Fruit fly (Drosophila melanogaster) whole organism, embryonic: ENCODE results near the gene CG45079.

ENCODE experiments used
- BEAF-32 ChIP-seq: fragments of 200-800 bp; sonication (Bioruptor generic); optimal IDR thresholded peaks from 3 replicates; lab custom pipeline; 2017; ENCODE audit warnings: missing biosample characterization, missing genetic modification characterization, mild to moderate bottlenecking, moderate library complexity, missing genetic modification reagents
- Blimp-1 ChIP-seq: fragments of 200-800 bp; sonication (Bioruptor generic); optimal IDR thresholded peaks from 3 replicates; lab custom pipeline; 2018; ENCODE audit warnings: missing biosample characterization, missing genetic modification characterization, mild to moderate bottlenecking, moderate library complexity, missing genetic modification reagents
- CG11723 ChIP-seq: fragments of 200-800 bp; sonication (Bioruptor generic); optimal IDR thresholded peaks from 2 replicates; lab custom pipeline; 2017; ENCODE audit warnings: missing biosample characterization, mild to moderate bottlenecking, missing genetic modification characterization
- CG12769 ChIP-seq: fragments of 200-800 bp; sonication (Bioruptor generic); optimal IDR thresholded peaks from 2 replicates; lab custom pipeline; 2019; ENCODE audit warnings: missing biosample characterization, mild to moderate bottlenecking, missing genetic modification characterization, moderate library complexity
- CG1529 ChIP-seq: fragments of 200-800 bp; sonication (Bioruptor generic); optimal IDR thresholded peaks from 3 replicates; lab custom pipeline; 2018; ENCODE audit warnings: missing biosample characterization, missing genetic modification characterization
- CG15601 ChIP-seq: fragments of 200-800 bp; sonication (Bioruptor generic); optimal IDR thresholded peaks from 3 replicates; lab custom pipeline; 2019; ENCODE audit warnings: missing biosample characterization, mild to moderate bottlenecking, missing genetic modification characterization, moderate library complexity
- CG1603 ChIP-seq: fragments of 200-800 bp; sonication (Bioruptor generic); optimal IDR thresholded peaks from 2 replicates; lab custom pipeline; 2019; ENCODE audit warnings: missing biosample characterization, mild to moderate bottlenecking, missing genetic modification characterization, moderate library complexity
- CG18011 ChIP-seq: fragments of 200-800 bp; sonication (Bioruptor generic); optimal IDR thresholded peaks from 2 replicates; lab custom pipeline; 2017; ENCODE audit warnings: missing biosample characterization, missing genetic modification characterization, mild to moderate bottlenecking, moderate library complexity, missing genotype
- CG30020 ChIP-seq: fragments of 200-800 bp; optimal IDR thresholded peaks from 2 replicates; lab custom pipeline; 2019; ENCODE audit warnings: missing biosample characterization, mild to moderate bottlenecking, missing genetic modification characterization, moderate library complexity
- CG31365 ChIP-seq: fragments of 200-800 bp; sonication (Bioruptor generic); optimal IDR thresholded peaks from 2 replicates; lab custom pipeline; 2018; ENCODE audit warnings: missing biosample characterization, mild to moderate bottlenecking, missing genetic modification characterization
- CG32767 ChIP-seq: fragments of 200-800 bp; sonication (Bioruptor generic); IDR thresholded peaks from 2 replicates; pipeline ENCODE4 v1.3.6; 2022; ENCODE audit warnings: missing biosample characterization, missing genetic modification characterization
- CG6765 ChIP-seq: fragments of 200-800 bp; sonication (Bioruptor generic); optimal IDR thresholded peaks from 3 replicates; lab custom pipeline; 2017; ENCODE audit warnings: missing biosample characterization, mild to moderate bottlenecking, missing genetic modification characterization
- CG6813 ChIP-seq: fragments of 200-800 bp; sonication (Bioruptor generic); optimal IDR thresholded peaks from 2 replicates; lab custom pipeline; 2017; ENCODE audit warnings: missing biosample characterization, missing genetic modification characterization, mild to moderate bottlenecking, moderate library complexity, missing genetic modification reagents
- CG7839 ChIP-seq: fragments of 200-800 bp; sonication (Bioruptor generic); optimal IDR thresholded peaks from 3 replicates; lab custom pipeline; 2018; ENCODE audit warnings: missing biosample characterization, mild to moderate bottlenecking, missing genetic modification characterization, moderate library complexity
- CG8089 ChIP-seq: fragments of 200-800 bp; sonication (Bioruptor generic); optimal IDR thresholded peaks from 3 replicates; lab custom pipeline; 2016; ENCODE audit warnings: missing biosample characterization, missing genetic modification characterization
- CG9437 ChIP-seq: fragments of 200-800 bp; sonication (Bioruptor generic); optimal IDR thresholded peaks from 2 replicates; lab custom pipeline; 2018; ENCODE audit warnings: missing biosample characterization, mild to moderate bottlenecking, missing genetic modification characterization
- CG9932 ChIP-seq: fragments of 200-800 bp; sonication (Bioruptor generic); IDR thresholded peaks from 2 replicates; pipeline ENCODE4 v1.3.6; 2022; ENCODE audit warnings: missing biosample characterization, missing genetic modification characterization
- Dbx ChIP-seq: fragments of 200-800 bp; sonication (Bioruptor generic); IDR thresholded peaks from 3 replicates; pipeline ENCODE4 v1.3.6; 2022; ENCODE audit warnings: missing biosample characterization, missing genetic modification characterization
- Drgx ChIP-seq: fragments of 200-800 bp; sonication (Bioruptor generic); IDR thresholded peaks from 2 replicates; pipeline ENCODE4 v1.3.6; 2022; ENCODE audit warnings: missing biosample characterization, missing genetic modification characterization
- Elba2 ChIP-seq: fragments of 200-800 bp; sonication (Bioruptor generic); optimal IDR thresholded peaks from 3 replicates; lab custom pipeline; 2016; ENCODE audit warnings: missing biosample characterization, missing genetic modification characterization
- HLHmδ ChIP-seq: fragments of 200-800 bp; sonication (Bioruptor generic); optimal IDR thresholded peaks from 2 replicates; lab custom pipeline; 2018; ENCODE audit warnings: missing biosample characterization, mild to moderate bottlenecking, missing genetic modification characterization, moderate library complexity
- HmgZ ChIP-seq: fragments of 200-800 bp; sonication (Bioruptor generic); optimal IDR thresholded peaks from 2 replicates; lab custom pipeline; 2018; ENCODE audit warnings: missing biosample characterization, mild to moderate bottlenecking, missing genetic modification characterization
- Hmr ChIP-seq: fragments of 200-800 bp; sonication (Bioruptor generic); optimal IDR thresholded peaks from 3 replicates; lab custom pipeline; 2017; ENCODE audit warnings: mild to moderate bottlenecking, missing biosample characterization, missing genetic modification reagents, missing genetic modification characterization
- Hr39 ChIP-seq: fragments of >200 bp; optimal IDR thresholded peaks from 2 replicates; lab custom pipeline; 2017
- Kr ChIP-seq: fragments of 200-800 bp; sonication (Bioruptor generic); optimal IDR thresholded peaks from 2 replicates; lab custom pipeline; 2017; ENCODE audit warnings: missing biosample characterization, mild to moderate bottlenecking, missing genetic modification characterization
- MESR4 ChIP-seq: fragments of 200-800 bp; sonication (Bioruptor generic); optimal IDR thresholded peaks from 2 replicates; lab custom pipeline; 2018; ENCODE audit warnings: missing biosample characterization, mild to moderate bottlenecking, missing genetic modification characterization, moderate library complexity
- Max ChIP-seq: fragments of 200-800 bp; sonication (Bioruptor generic); optimal IDR thresholded peaks from 2 replicates; lab custom pipeline; 2016; ENCODE audit warnings: missing biosample characterization, mild to moderate bottlenecking, missing genetic modification characterization
- NFAT ChIP-seq: fragments of 200-800 bp; sonication (Bioruptor generic); IDR thresholded peaks from 2 replicates; pipeline ENCODE4 v1.3.6; 2022; ENCODE audit warnings: missing biosample characterization, missing genetic modification characterization
- Pdp1 ChIP-seq, 2 experiments: fragments of 200-800 bp; sonication (Bioruptor generic); optimal IDR thresholded peaks; 3 replicates each; lab custom pipeline; 2016; ENCODE audit warnings: missing biosample characterization in 2 of 2, missing genetic modification characterization in 2 of 2, mild to moderate bottlenecking in 1 of 2, moderate library complexity in 1 of 2
- Spps ChIP-seq: fragments of 200-800 bp; sonication (Bioruptor generic); optimal IDR thresholded peaks from 2 replicates; lab custom pipeline; 2018; ENCODE audit warnings: missing biosample characterization, mild to moderate bottlenecking, missing genetic modification characterization
- al ChIP-seq: fragments of 200-800 bp; sonication (Bioruptor generic); IDR thresholded peaks from 2 replicates; pipeline ENCODE4 v1.3.6; 2022; ENCODE audit warnings: missing biosample characterization, missing genetic modification characterization
- ash1 ChIP-seq: fragments of 200-800 bp; sonication (Bioruptor generic); optimal IDR thresholded peaks from 2 replicates; lab custom pipeline; 2018; ENCODE audit warnings: missing biosample characterization, mild to moderate bottlenecking, missing genetic modification characterization
- ci ChIP-seq: fragments of 200-800 bp; sonication (Bioruptor generic); IDR thresholded peaks from 3 replicates; pipeline ENCODE4 v1.3.6; 2022; ENCODE audit warnings: missing biosample characterization, missing genetic modification characterization
- crp ChIP-seq, 2 experiments: fragments of 200-800 bp; sonication (Bioruptor generic); optimal IDR thresholded peaks; 2 replicates in 1 of 2; 3 replicates in 1 of 2; lab custom pipeline; 2017; ENCODE audit warnings: missing biosample characterization in 2 of 2, missing genetic modification characterization in 2 of 2, mild to moderate bottlenecking in 1 of 2, moderate library complexity in 1 of 2
- eve ChIP-seq, 2 experiments: fragments of >200 bp; optimal IDR thresholded peaks; 2 replicates each; lab custom pipeline; 2017; ENCODE audit warnings: missing biosample characterization in 2 of 2, missing genetic modification characterization in 2 of 2
- exex ChIP-seq: fragments of 200-800 bp; sonication (Bioruptor generic); optimal IDR thresholded peaks from 4 replicates; lab custom pipeline; 2018; ENCODE audit warnings: missing biosample characterization, mild to moderate bottlenecking, missing genetic modification characterization, moderate library complexity
- grau ChIP-seq: fragments of 200-800 bp; optimal IDR thresholded peaks from 3 replicates; lab custom pipeline; 2019; ENCODE audit warnings: missing biosample characterization, mild to moderate bottlenecking, missing genetic modification characterization, moderate library complexity
- lola ChIP-seq, 3 experiments: fragments of >200 bp in 2 of 3; fragments of 200-800 bp in 1 of 3; sonication (Bioruptor generic) in 1 of 3; optimal IDR thresholded peaks; 2 replicates each; lab custom pipeline; 2017 to 2019; ENCODE audit warnings: missing biosample characterization in 3 of 3, missing genetic modification characterization in 3 of 3, mild to moderate bottlenecking in 1 of 3, moderate library complexity in 1 of 3
- nom ChIP-seq: fragments of 200-800 bp; sonication (Bioruptor generic); optimal IDR thresholded peaks from 2 replicates; lab custom pipeline; 2017; ENCODE audit warnings: missing biosample characterization, missing genetic modification characterization, mild to moderate bottlenecking, moderate library complexity, missing genetic modification reagents
- rib ChIP-seq: fragments of 200-800 bp; sonication (Bioruptor generic); IDR thresholded peaks from 2 replicates; pipeline ENCODE4 v1.3.6; 2022; ENCODE audit warnings: missing biosample characterization, missing genetic modification characterization
- sd ChIP-seq: fragments of 200-800 bp; sonication (Bioruptor generic); optimal IDR thresholded peaks from 3 replicates; lab custom pipeline; 2018; ENCODE audit warnings: missing biosample characterization, mild to moderate bottlenecking, missing genetic modification characterization, moderate library complexity
- sens ChIP-seq: fragments of 200-800 bp; sonication (Bioruptor generic); peaks from one replicate; lab custom pipeline; 2016; ENCODE audit warnings: missing biosample characterization, missing genetic modification characterization
- seq ChIP-seq: fragments of 200-800 bp; sonication (Bioruptor generic); IDR thresholded peaks from 2 replicates; pipeline ENCODE4 v1.3.6; 2022; ENCODE audit warnings: missing biosample characterization, missing genetic modification characterization
- sob ChIP-seq: fragments of 200-800 bp; sonication (Bioruptor generic); IDR thresholded peaks from 2 replicates; pipeline ENCODE4 v1.3.6; 2022; ENCODE audit warnings: missing biosample characterization, missing genetic modification characterization
- tll ChIP-seq, 2 experiments: fragments of 200-800 bp in 1 of 2; fragments of >200 bp in 1 of 2; sonication (Bioruptor generic) in 1 of 2; optimal IDR thresholded peaks; 2 replicates each; lab custom pipeline; 2017 to 2019; ENCODE audit warnings: missing biosample characterization in 2 of 2, missing genetic modification characterization in 2 of 2, mild to moderate bottlenecking in 1 of 2, moderate library complexity in 1 of 2
- unpg ChIP-seq: fragments of 200-800 bp; sonication (Bioruptor generic); optimal IDR thresholded peaks from 3 replicates; lab custom pipeline; 2018; ENCODE audit warnings: missing biosample characterization, mild to moderate bottlenecking, missing genetic modification characterization, moderate library complexity

CG45079 gene

dm6 chr3R:17078961-17079858 is 45.1 kb upstream of the CG45079 start (continued):
- TF ChIP-seq eve (GFP tag; optimal IDR thresholded peaks at IDR 0.05; lab: Kevin White, UChicago) (peak in 1 of 2 experiments; percentile 31), Blimp-1 (peak; percentile 20), HLHmδ (GFP tag; lab: Kevin White, UChicago) (peak; percentile 98), Hr39 (lab: Kevin White, UChicago) (no peak), CG12769 (tag; lab: Kevin White, UChicago) (peak; percentile 69), al (GFP tag; lab: Robert Waterston, UW) (no peak), Drgx (GFP tag; lab: Robert Waterston, UW) (peak; percentile 21; the same call in 1 of the 2 replicates), HmgZ (peak; percentile 45), Max (GFP tag; lab: Kevin White, UChicago) (no peak), CG1603 (tag; lab: Kevin White, UChicago) (peak; percentile 20), CG11723 (no peak), crp (GFP tag; optimal IDR thresholded peaks at IDR 0.05; lab: Kevin White, UChicago) (peak in 1 of 2 experiments; percentile 71), MESR4 (GFP tag; lab: Kevin White, UChicago) (peak; percentile 7), CG9437 (GFP tag; lab: Kevin White, UChicago) (no peak), BEAF-32 (no peak), CG30020 (tag; lab: Kevin White, UChicago) (no peak), CG1529 (GFP tag; lab: Kevin White, UChicago) (peak; percentile 11), CG18011 (GFP tag; lab: Kevin White, UChicago) (no peak), Kr (GFP tag; lab: Kevin White, UChicago) (peak; percentile 86), CG9932 (peak; percentile 19; the same call in 1 of the 2 replicates), lola (GFP tag; optimal IDR thresholded peaks at IDR 0.05; lab: Kevin White, UChicago) (peak in 1 of 3 experiments; percentile 18), unpg (GFP tag; lab: Kevin White, UChicago) (peak; percentile 23), Dbx (GFP tag; lab: Robert Waterston, UW) (peak; percentile 24; the same call in 1 of the 3 replicates), ash1 (GFP tag; lab: Kevin White, UChicago) (peak; percentile 11), Pdp1 (GFP tag; optimal IDR thresholded peaks at IDR 0.05; lab: Kevin White, UChicago) (peak in 1 of 2 experiments; percentile 57), grau (peak; percentile 63), CG6813 (GFP tag; lab: Kevin White, UChicago) (peak; percentile 63), sd (tag; lab: Kevin White, UChicago) (peak; percentile 27), tll (GFP tag; optimal IDR thresholded peaks at IDR 0.05; lab: Kevin White, UChicago) (peak in 1 of 2 experiments; percentile 59), Elba2 (GFP tag; lab: Kevin White, UChicago) (no peak), CG7839 (tag; lab: Kevin White, UChicago) (peak; percentile 8), NFAT (GFP tag; lab: Robert Waterston, UW) (peak; percentile 42; the same call in 1 of the 2 replicates), CG15601 (tag; lab: Kevin White, UChicago) (peak; percentile 20), Hmr (GFP tag; lab: Kevin White, UChicago) (peak; percentile 2), nom (peak; percentile 61), CG32767 (0 out of 2 replicates have a peak, but pooled peaks have one; percentile 8), sob (GFP tag; lab: Robert Waterston, UW) (peak; percentile 40; the same call in 1 of the 2 replicates), rib (GFP tag; lab: Robert Waterston, UW) (0 out of 2 replicates have a peak, but pooled peaks have one; percentile 60), exex (tag; lab: Kevin White, UChicago) (peak; percentile 5), sens (GFP tag; lab: Kevin White, UChicago) (peak; percentile 52), CG6765 (GFP tag; lab: Kevin White, UChicago) (no peak), CG8089 (GFP tag; lab: Kevin White, UChicago) (no peak), seq (peak; percentile 7; the same call in 1 of the 2 replicates), CG31365 (no peak), ci (GFP tag; lab: Robert Waterston, UW) (peak; percentile 55; the same call in 1 of the 3 replicates), Spps (no peak)
